Fruit fly (Drosophila melanogaster) whole organism, embryonic: ENCODE results near the gene Rab5.

Experiments
- Ada2b ChIP-seq: fragments of 200-800 bp; sonication (Bioruptor generic); IDR thresholded peaks from 2 replicates; pipeline ENCODE4 v1.3.6; 2022; ENCODE audit warnings: missing biosample characterization, missing genetic modification characterization
- Bdp1 ChIP-seq: fragments of 200-800 bp; sonication (Bioruptor generic); optimal IDR thresholded peaks from 3 replicates; lab custom pipeline; 2016; ENCODE audit warnings: missing biosample characterization, missing genetic modification characterization
- CG10565 ChIP-seq: fragments of 200-800 bp; sonication (Bioruptor generic); optimal IDR thresholded peaks from 3 replicates; lab custom pipeline; 2016; ENCODE audit warnings: missing biosample characterization, mild to moderate bottlenecking, missing genetic modification characterization
- CG11247 ChIP-seq: fragments of 200-800 bp; sonication (Bioruptor generic); IDR thresholded peaks from 2 replicates; pipeline ENCODE4 v1.3.6; 2022; ENCODE audit warnings: missing biosample characterization, missing genetic modification characterization
- CG12299 ChIP-seq: fragments of 200-800 bp; sonication (Bioruptor generic); optimal IDR thresholded peaks from 2 replicates; lab custom pipeline; 2018; ENCODE audit warnings: missing biosample characterization, mild to moderate bottlenecking, missing genetic modification characterization
- CG12769 ChIP-seq: fragments of 200-800 bp; sonication (Bioruptor generic); optimal IDR thresholded peaks from 2 replicates; lab custom pipeline; 2019; ENCODE audit warnings: missing biosample characterization, mild to moderate bottlenecking, missing genetic modification characterization, moderate library complexity
- CG14014 ChIP-seq: fragments of 200-800 bp; sonication (Bioruptor generic); IDR thresholded peaks from 2 replicates; pipeline ENCODE4 v1.3.6; 2022; ENCODE audit warnings: missing biosample characterization, missing genetic modification characterization
- CG16815 ChIP-seq: fragments of 200-800 bp; sonication (Bioruptor generic); optimal IDR thresholded peaks from 3 replicates; lab custom pipeline; 2017; ENCODE audit warnings: missing biosample characterization, mild to moderate bottlenecking, missing genetic modification characterization
- CG17829 ChIP-seq: fragments of 200-800 bp; optimal IDR thresholded peaks from 2 replicates; lab custom pipeline; 2019; ENCODE audit warnings: missing biosample characterization, mild to moderate bottlenecking, missing genetic modification characterization, moderate library complexity
- CG18011 ChIP-seq: fragments of 200-800 bp; sonication (Bioruptor generic); optimal IDR thresholded peaks from 2 replicates; lab custom pipeline; 2017; ENCODE audit warnings: missing biosample characterization, missing genetic modification characterization, mild to moderate bottlenecking, moderate library complexity, missing genotype
- CG31441 ChIP-seq: fragments of 200-800 bp; sonication (Bioruptor generic); IDR thresholded peaks from 2 replicates; pipeline ENCODE4 v1.3.6; 2022; ENCODE audit warnings: missing biosample characterization, missing genetic modification characterization
- CG32532 ChIP-seq: fragments of 200-800 bp; sonication (Bioruptor generic); IDR thresholded peaks from 2 replicates; pipeline ENCODE4 v1.3.6; 2022; ENCODE audit warnings: missing biosample characterization, missing genetic modification characterization
- CG42726 ChIP-seq: fragments of 200-800 bp; sonication (Bioruptor generic); IDR thresholded peaks from 2 replicates; pipeline ENCODE4 v1.3.6; 2022; ENCODE audit warnings: missing biosample characterization, missing genetic modification characterization; ENCODE audit not compliant: partially characterized antibody
- CG4328 ChIP-seq: fragments of 200-800 bp; sonication (Bioruptor generic); optimal IDR thresholded peaks from 3 replicates; lab custom pipeline; 2017; ENCODE audit warnings: missing biosample characterization, missing genetic modification reagents, missing genetic modification characterization
- CG5953 ChIP-seq: fragments of 200-800 bp; sonication (Bioruptor generic); IDR thresholded peaks from 2 replicates; pipeline ENCODE4 v1.3.6; 2022; ENCODE audit warnings: missing biosample characterization, missing genetic modification characterization
- CG7987 ChIP-seq: fragments of 200-800 bp; sonication (Bioruptor generic); optimal IDR thresholded peaks from 2 replicates; lab custom pipeline; 2018; ENCODE audit warnings: missing biosample characterization, mild to moderate bottlenecking, missing genetic modification characterization, moderate library complexity
- CG8281 ChIP-seq: fragments of 200-800 bp; sonication (Bioruptor generic); optimal IDR thresholded peaks from 2 replicates; lab custom pipeline; 2018; ENCODE audit warnings: missing biosample characterization, mild to moderate bottlenecking, missing genetic modification characterization, moderate library complexity
- CG8478 ChIP-seq: fragments of >200 bp; optimal IDR thresholded peaks from 2 replicates; lab custom pipeline; 2018
- CoRest ChIP-seq: fragments of 200-800 bp; sonication (Bioruptor generic); optimal IDR thresholded peaks from 3 replicates; lab custom pipeline; 2018; ENCODE audit warnings: missing biosample characterization, mild to moderate bottlenecking, missing genetic modification characterization, moderate library complexity
- Dip2 ChIP-seq: fragments of 200-800 bp; sonication (Bioruptor generic); IDR thresholded peaks from 2 replicates; pipeline ENCODE4 v1.3.6; 2022; ENCODE audit warnings: missing biosample characterization, missing genetic modification characterization
- Dll ChIP-seq: fragments of 200-800 bp; sonication (Bioruptor generic); IDR thresholded peaks from 4 replicates; pipeline ENCODE4 v1.3.6; 2022; ENCODE audit warnings: missing biosample characterization, missing genetic modification characterization; ENCODE audit not compliant: partially characterized antibody
- HLH54F ChIP-seq: fragments of 200-800 bp; sonication (Bioruptor generic); optimal IDR thresholded peaks from 3 replicates; lab custom pipeline; 2016; ENCODE audit warnings: missing biosample characterization, missing genetic modification characterization
- HmgD ChIP-seq: fragments of 200-800 bp; sonication (Bioruptor generic); optimal IDR thresholded peaks from 3 replicates; lab custom pipeline; 2016; ENCODE audit warnings: missing biosample characterization, missing genetic modification characterization
- Hr39 ChIP-seq: fragments of >200 bp; optimal IDR thresholded peaks from 2 replicates; lab custom pipeline; 2017
- Lim3 ChIP-seq: fragments of 200-800 bp; sonication (Bioruptor generic); IDR thresholded peaks from 2 replicates; pipeline ENCODE4 v1.3.6; 2022; ENCODE audit warnings: missing biosample characterization, missing genetic modification characterization
- Max ChIP-seq: fragments of 200-800 bp; sonication (Bioruptor generic); optimal IDR thresholded peaks from 2 replicates; lab custom pipeline; 2016; ENCODE audit warnings: missing biosample characterization, mild to moderate bottlenecking, missing genetic modification characterization
- Mrtf ChIP-seq: fragments of 200-800 bp; sonication (Bioruptor generic); IDR thresholded peaks from 3 replicates; pipeline ENCODE4 v1.3.6; 2022; ENCODE audit warnings: missing biosample characterization, missing genetic modification characterization
- PHDP ChIP-seq: fragments of 200-800 bp; sonication (Bioruptor generic); optimal IDR thresholded peaks from 3 replicates; lab custom pipeline; 2018; ENCODE audit warnings: missing biosample characterization, mild to moderate bottlenecking, missing genetic modification characterization, moderate library complexity
- Rfx ChIP-seq: fragments of 200-800 bp; sonication (Bioruptor generic); IDR thresholded peaks from 2 replicates; pipeline ENCODE4 v1.3.6; 2022; ENCODE audit warnings: missing biosample characterization, missing genetic modification characterization
- Usf ChIP-seq: fragments of 200-800 bp; sonication (Bioruptor generic); optimal IDR thresholded peaks from 2 replicates; lab custom pipeline; 2017; ENCODE audit warnings: missing genotype, missing biosample characterization, missing genetic modification characterization
- aop ChIP-seq: fragments of 200-800 bp; sonication (Bioruptor generic); IDR thresholded peaks from 2 replicates; pipeline ENCODE4 v1.3.6; 2022; ENCODE audit warnings: missing biosample characterization, missing genetic modification characterization
- ase ChIP-seq: fragments of 200-800 bp; sonication (Bioruptor generic); IDR thresholded peaks from 3 replicates; pipeline ENCODE4 v1.3.6; 2022; ENCODE audit warnings: missing biosample characterization, missing genetic modification characterization
- cad ChIP-seq: fragments of >200 bp; optimal IDR thresholded peaks from 2 replicates; lab custom pipeline; 2017; ENCODE audit warnings: missing biosample characterization, missing genetic modification characterization
- crc ChIP-seq: fragments of 200-800 bp; sonication (Bioruptor generic); optimal IDR thresholded peaks from 2 replicates; lab custom pipeline; 2016; ENCODE audit warnings: missing biosample characterization, missing genetic modification characterization
- dmrt99B ChIP-seq: fragments of 200-800 bp; sonication (Bioruptor generic); optimal IDR thresholded peaks from 2 replicates; lab custom pipeline; 2018; ENCODE audit warnings: missing biosample characterization, mild to moderate bottlenecking, missing genetic modification characterization, moderate library complexity
- en ChIP-seq: fragments of 200-800 bp; sonication (Bioruptor generic); optimal IDR thresholded peaks from 2 replicates; lab custom pipeline; 2016; ENCODE audit warnings: missing biosample characterization, missing genetic modification characterization
- esg ChIP-seq: fragments of 200-800 bp; sonication (Bioruptor generic); conservative IDR thresholded peaks from 2 replicates; pipeline ENCODE4 v1.3.6; 2022; ENCODE audit warnings: missing biosample characterization, missing genetic modification characterization
- ftz-f1 ChIP-seq: fragments of 200-800 bp; sonication (Bioruptor generic); optimal IDR thresholded peaks from 2 replicates; lab custom pipeline; 2016; ENCODE audit warnings: missing biosample characterization, missing genetic modification characterization
- gcm ChIP-seq: fragments of 200-800 bp; sonication (Bioruptor generic); optimal IDR thresholded peaks from 2 replicates; lab custom pipeline; 2019; ENCODE audit warnings: missing biosample characterization, mild to moderate bottlenecking, missing genetic modification characterization, moderate library complexity
- gro ChIP-seq: fragments of 200-800 bp; sonication (Bioruptor generic); optimal IDR thresholded peaks from 2 replicates; lab custom pipeline; 2016; ENCODE audit warnings: missing biosample characterization, missing genetic modification characterization
- gt ChIP-seq: fragments of 200-800 bp; sonication (Bioruptor generic); IDR thresholded peaks from 2 replicates; pipeline ENCODE4 v1.3.6; 2022; ENCODE audit warnings: missing biosample characterization, missing genetic modification characterization
- her ChIP-seq: fragments of 200-800 bp; sonication (Bioruptor generic); optimal IDR thresholded peaks from 2 replicates; lab custom pipeline; 2016; ENCODE audit warnings: missing biosample characterization, missing genetic modification characterization
- klu ChIP-seq: fragments of 200-800 bp; sonication (Bioruptor generic); IDR thresholded peaks from 2 replicates; pipeline ENCODE4 v1.3.6; 2022; ENCODE audit warnings: missing biosample characterization, missing genetic modification characterization
- mld ChIP-seq: fragments of 200-800 bp; sonication (Bioruptor generic); IDR thresholded peaks from 3 replicates; pipeline ENCODE4 v1.3.6; 2022; ENCODE audit warnings: missing biosample characterization, missing genetic modification characterization; ENCODE audit not compliant: partially characterized antibody
- pfk ChIP-seq: fragments of 200-800 bp; sonication (Bioruptor generic); optimal IDR thresholded peaks from 2 replicates; lab custom pipeline; 2018; ENCODE audit warnings: missing biosample characterization, mild to moderate bottlenecking, missing genetic modification characterization, moderate library complexity
- pho ChIP-seq: fragments of 200-800 bp; sonication (Bioruptor generic); optimal IDR thresholded peaks from 2 replicates; lab custom pipeline; 2016; ENCODE audit warnings: missing biosample characterization, missing genetic modification characterization
- scrt ChIP-seq: fragments of 200-800 bp; sonication (Bioruptor generic); optimal IDR thresholded peaks from 2 replicates; lab custom pipeline; 2018; ENCODE audit warnings: missing biosample characterization, mild to moderate bottlenecking, missing genetic modification characterization, moderate library complexity
- sens-2 ChIP-seq: fragments of 200-800 bp; sonication (Bioruptor generic); IDR thresholded peaks from 2 replicates; pipeline ENCODE4 v1.3.6; 2022; ENCODE audit warnings: missing biosample characterization, missing genetic modification characterization
- slou ChIP-seq: fragments of 200-800 bp; sonication (Bioruptor generic); optimal IDR thresholded peaks from 3 replicates; lab custom pipeline; 2016; ENCODE audit warnings: missing biosample characterization, missing genetic modification characterization
- tio ChIP-seq: fragments of 200-800 bp; sonication (Bioruptor generic); optimal IDR thresholded peaks from 2 replicates; lab custom pipeline; 2017; ENCODE audit warnings: missing biosample characterization, missing genetic modification characterization, inconsistent platforms
- unpg ChIP-seq: fragments of 200-800 bp; sonication (Bioruptor generic); optimal IDR thresholded peaks from 3 replicates; lab custom pipeline; 2018; ENCODE audit warnings: missing biosample characterization, mild to moderate bottlenecking, missing genetic modification characterization, moderate library complexity

The Rab5 gene

DNA sequence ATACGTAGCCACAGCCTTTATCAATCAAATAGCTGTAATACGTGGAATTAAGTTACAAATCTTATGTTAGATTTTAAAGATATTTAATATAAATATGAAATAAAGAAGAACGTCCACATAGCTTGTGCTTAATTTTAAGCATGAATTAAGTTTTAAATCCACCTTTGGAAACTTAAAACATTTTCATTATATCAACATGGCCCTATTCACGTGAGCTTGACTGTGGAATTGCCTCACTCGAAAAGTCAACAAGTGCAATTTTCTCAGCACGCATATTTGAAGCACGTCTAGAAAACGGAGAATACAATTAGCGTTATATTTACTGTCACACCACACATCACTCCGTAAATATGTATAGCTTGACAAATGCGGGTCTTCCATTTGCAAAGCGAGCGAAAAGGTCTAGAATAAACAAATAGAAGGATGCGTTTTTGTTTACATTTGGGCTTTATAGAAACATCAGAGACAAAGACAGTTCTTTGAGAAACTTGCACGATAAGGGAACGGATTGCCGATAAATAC lies 1.4 kb downstream of the Rab5 start (continued):
- peak; percentile 91 for TF ChIP-seq CG12299 (tag; lab: Kevin White, UChicago)
- peak; percentile 92 for TF ChIP-seq PHDP (tag; lab: Kevin White, UChicago)
- peak; percentile 75 for TF ChIP-seq CG8281 (tag; lab: Kevin White, UChicago)
- peak; percentile 96 for TF ChIP-seq unpg
- peak; percentile 20; the same call in 1 of the 2 replicates for TF ChIP-seq Lim3 (GFP tag; lab: Robert Waterston, UW)
- TF ChIP-seq mld (GFP tag; lab: Robert Waterston, UW), result no peak
- TF ChIP-seq CG7987 (GFP tag; lab: Kevin White, UChicago), result peak; percentile 70
- peak; percentile 95 for TF ChIP-seq dmrt99B
- no peak for TF ChIP-seq gro (GFP tag; lab: Kevin White, UChicago)
- TF ChIP-seq ase (GFP tag; lab: Robert Waterston, UW), result peak; percentile 81; the same call in 2 of the 3 replicates
- 0 out of 2 replicates have a peak, but pooled peaks have one; percentile 49 for TF ChIP-seq CG5953
- no peak for TF ChIP-seq tio (GFP tag; lab: Kevin White, UChicago)
- peak; percentile 93 for TF ChIP-seq CG31441 (GFP tag; lab: Robert Waterston, UW)
- no peak for TF ChIP-seq aop (GFP tag; lab: Robert Waterston, UW)
- TF ChIP-seq CG10565 (GFP tag; lab: Kevin White, UChicago), result peak; percentile 59
- TF ChIP-seq Bdp1 (GFP tag; lab: Kevin White, UChicago), result peak; percentile 62
- peak; percentile 5 for TF ChIP-seq HLH54F (GFP tag; lab: Kevin White, UChicago)
- no peak for TF ChIP-seq Hr39 (lab: Kevin White, UChicago)
- TF ChIP-seq CG16815 (GFP tag; lab: Kevin White, UChicago), result peak; percentile 71
- no peak for TF ChIP-seq HmgD (GFP tag; lab: Kevin White, UChicago)
- TF ChIP-seq gcm (GFP tag; lab: Kevin White, UChicago), result peak; percentile 91
- peak; percentile 40 for TF ChIP-seq crc (GFP tag; lab: Kevin White, UChicago)
- TF ChIP-seq CG4328, result peak; percentile 85
- TF ChIP-seq Dip2 (GFP tag; lab: Robert Waterston, UW), result no peak
- peak; percentile 82 for TF ChIP-seq Rfx (GFP tag; lab: Robert Waterston, UW)
- peak; percentile 60 for TF ChIP-seq pho (GFP tag; lab: Kevin White, UChicago)
- no peak; the same call in 1 of the 2 replicates for TF ChIP-seq gt (GFP tag; lab: Robert Waterston, UW)
- TF ChIP-seq esg, result peak; percentile 77
- peak; percentile 11 for TF ChIP-seq CG12769 (tag; lab: Kevin White, UChicago)
- peak; percentile 90 for TF ChIP-seq CG14014 (GFP tag; lab: Robert Waterston, UW)
- no peak for TF ChIP-seq ftz-f1 (GFP tag; lab: Kevin White, UChicago)
- TF ChIP-seq Ada2b, result peak; percentile 87
- TF ChIP-seq CG17829 (tag; lab: Kevin White, UChicago), result peak; percentile 93
- no peak for TF ChIP-seq CG8478 (lab: Kevin White, UChicago)
- peak; percentile 91 for TF ChIP-seq scrt (GFP tag; lab: Kevin White, UChicago)
- TF ChIP-seq CG42726 (GFP tag; lab: Robert Waterston, UW), result no peak
- TF ChIP-seq cad (GFP tag; lab: Kevin White, UChicago), result no peak
- TF ChIP-seq her (GFP tag; lab: Kevin White, UChicago), result no peak
- TF ChIP-seq Usf (GFP tag; lab: Kevin White, UChicago), result peak; percentile 58
- peak; percentile 54; the same call in 1 of the 2 replicates for TF ChIP-seq CG11247
- TF ChIP-seq CG32532 (GFP tag; lab: Robert Waterston, UW), result peak; percentile 88
- TF ChIP-seq CG18011 (GFP tag; lab: Kevin White, UChicago), result peak; percentile 47
- TF ChIP-seq klu, result peak; percentile 56; the same call in 1 of the 2 replicates
- TF ChIP-seq pfk, result peak; percentile 29
- peak; percentile 87 for TF ChIP-seq Max (GFP tag; lab: Kevin White, UChicago)
- peak; percentile 77 for TF ChIP-seq slou (GFP tag; lab: Kevin White, UChicago)
- peak; percentile 68; the same call in 2 of the 3 replicates for TF ChIP-seq Mrtf (GFP tag; lab: Robert Waterston, UW)
- TF ChIP-seq Dll (GFP tag; lab: Robert Waterston, UW), result no peak
- TF ChIP-seq sens-2, result peak; percentile 77
- TF ChIP-seq CoRest (tag; lab: Kevin White, UChicago), result peak; percentile 91
- peak; percentile 10 for TF ChIP-seq en (GFP tag; lab: Kevin White, UChicago)
